Fruit fly (Drosophila melanogaster): ENCODE data around the gene jdp.

The jdp gene

DNA sequence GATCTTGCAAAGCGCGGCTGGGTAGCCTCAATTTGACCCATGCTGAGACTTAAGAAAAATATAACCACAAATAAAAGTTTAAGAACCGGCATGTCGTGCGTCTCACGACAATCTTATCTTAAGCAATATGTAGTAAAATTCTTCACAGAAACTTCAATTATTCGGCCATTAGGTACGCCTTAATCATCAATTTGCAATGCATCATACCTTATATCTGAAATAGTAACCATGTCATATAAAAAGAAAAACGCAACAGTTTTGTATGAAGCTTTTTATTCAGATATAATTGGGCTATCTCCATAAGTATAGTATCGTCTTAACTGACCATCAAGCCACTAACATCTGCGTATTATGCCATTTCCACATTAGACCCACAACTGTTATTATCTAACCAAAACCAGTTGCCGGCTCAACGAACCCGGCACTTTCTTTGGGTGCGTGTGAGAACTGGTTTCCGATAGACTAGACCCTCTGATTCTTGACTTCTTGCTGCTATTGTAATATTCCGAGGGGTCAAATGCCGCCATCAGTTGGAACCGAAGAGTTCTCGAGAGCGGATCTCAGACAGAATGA, 12.5 kb downstream of the jdp start, which contains the start of the genes CG31524 and CG9698:
TSS of gene CG31524 (minus strand) at position 101 of the 573 bp plus-strand sequence.
TSS of gene CG9698 (plus strand) at position 523 of the 573 bp plus-strand sequence.
- TF ChIP-seq insv (optimal IDR thresholded peaks at IDR 0.05): no peak
- TF ChIP-seq psq (optimal IDR thresholded peaks at IDR 0.05): no peak
- TF ChIP-seq ttk (optimal IDR thresholded peaks at IDR 0.05): no peak
- no peak for TF ChIP-seq Myc (optimal IDR thresholded peaks at IDR 0.05)
- TF ChIP-seq h (optimal IDR thresholded peaks at IDR 0.05): no peak
- no peak for TF ChIP-seq Sin3A (optimal IDR thresholded peaks at IDR 0.05)

DNA sequence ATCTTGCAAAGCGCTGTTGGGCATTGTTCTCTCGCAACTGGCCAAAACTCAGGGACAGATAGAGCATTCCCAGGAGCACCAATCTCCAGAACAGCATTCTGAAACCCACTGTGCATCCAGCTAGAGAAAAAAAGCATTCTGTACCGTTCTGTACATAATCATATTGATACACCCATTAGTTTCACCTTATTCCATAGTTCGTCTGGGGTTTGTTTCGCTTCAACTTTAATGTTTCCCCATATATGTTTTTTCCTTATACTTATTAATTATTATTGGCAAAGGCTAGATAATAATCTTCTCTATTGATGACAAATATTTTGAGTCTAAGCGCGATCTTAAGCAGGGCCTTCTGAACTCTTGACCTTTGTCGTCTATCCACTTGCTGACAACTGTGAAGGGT, 14.7 kb downstream of the jdp start, which contains the start of gene PH4alphaNE2:
TSS of gene PH4alphaNE2 (minus strand) at position 101 of the 400 bp plus-strand sequence.
- no peak for TF ChIP-seq Sin3A (optimal IDR thresholded peaks at IDR 0.05)
- TF ChIP-seq Myc (optimal IDR thresholded peaks at IDR 0.05): no peak
- TF ChIP-seq ttk (optimal IDR thresholded peaks at IDR 0.05): no peak
- TF ChIP-seq insv (optimal IDR thresholded peaks at IDR 0.05): no peak
- no peak for TF ChIP-seq h (optimal IDR thresholded peaks at IDR 0.05)

DNA sequence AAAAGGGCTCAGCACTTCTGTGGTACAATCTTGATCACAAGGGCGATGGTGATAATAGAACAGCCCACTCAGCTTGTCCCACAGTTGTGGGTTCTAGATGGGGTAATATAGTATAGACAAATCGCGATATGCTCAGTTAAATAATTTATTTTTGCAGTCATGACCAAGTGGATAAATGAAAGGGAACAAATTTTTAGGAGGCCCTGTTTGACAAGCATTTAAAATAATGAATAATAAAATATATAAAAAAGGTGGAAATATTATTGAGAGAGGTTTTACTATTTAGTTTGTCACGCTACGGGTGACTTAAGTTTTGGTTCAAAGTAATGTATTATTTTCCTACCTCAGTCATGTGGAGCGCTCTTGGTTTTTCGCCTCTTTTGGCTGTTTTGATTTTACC, 19.1 kb downstream of the jdp start, which contains the start of gene CG34041:
TSS of gene CG34041 (plus strand) at position 301 of the 400 bp plus-strand sequence.
- no peak for TF ChIP-seq ttk (optimal IDR thresholded peaks at IDR 0.05)
- TF ChIP-seq h (optimal IDR thresholded peaks at IDR 0.05): no peak
- no peak for TF ChIP-seq psq (optimal IDR thresholded peaks at IDR 0.05)
- TF ChIP-seq Sin3A (optimal IDR thresholded peaks at IDR 0.05): no peak
- no peak for TF ChIP-seq insv (optimal IDR thresholded peaks at IDR 0.05)
- TF ChIP-seq Myc (optimal IDR thresholded peaks at IDR 0.05): no peak

DNA sequence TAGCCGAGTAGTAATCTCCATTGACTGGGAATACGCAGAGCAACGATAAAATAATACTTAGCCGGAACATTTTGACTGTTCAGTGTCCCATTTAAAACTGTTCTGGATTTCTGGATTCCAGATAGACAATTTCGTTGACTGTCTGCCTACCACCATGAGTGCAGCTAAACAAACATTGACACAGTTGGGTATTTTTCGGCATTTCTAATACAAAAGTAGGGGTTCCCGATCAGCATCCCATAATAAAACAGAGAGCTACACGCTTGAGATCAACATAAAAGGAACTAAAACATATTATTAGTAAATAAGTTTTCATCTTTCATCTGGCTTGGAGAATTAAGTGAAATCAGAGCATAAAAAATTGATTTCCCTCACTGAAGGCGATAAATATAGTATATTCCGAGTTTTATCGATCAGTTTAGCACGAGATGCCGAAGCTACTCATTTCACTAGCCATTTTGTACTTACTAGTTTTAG, 21.2 kb downstream of the jdp start, which contains the start of the genes PH4alphaSG1 and CG15539:
TSS of gene PH4alphaSG1 (minus strand) at position 101 of the 477 bp plus-strand sequence.
TSS of gene CG15539 (plus strand) at position 427 of the 477 bp plus-strand sequence.
- TF ChIP-seq ttk (optimal IDR thresholded peaks at IDR 0.05) (no peak), h (optimal IDR thresholded peaks at IDR 0.05) (no peak), Myc (optimal IDR thresholded peaks at IDR 0.05) (no peak), insv (optimal IDR thresholded peaks at IDR 0.05) (no peak), Sin3A (optimal IDR thresholded peaks at IDR 0.05) (no peak), psq (optimal IDR thresholded peaks at IDR 0.05) (no peak)

DNA sequence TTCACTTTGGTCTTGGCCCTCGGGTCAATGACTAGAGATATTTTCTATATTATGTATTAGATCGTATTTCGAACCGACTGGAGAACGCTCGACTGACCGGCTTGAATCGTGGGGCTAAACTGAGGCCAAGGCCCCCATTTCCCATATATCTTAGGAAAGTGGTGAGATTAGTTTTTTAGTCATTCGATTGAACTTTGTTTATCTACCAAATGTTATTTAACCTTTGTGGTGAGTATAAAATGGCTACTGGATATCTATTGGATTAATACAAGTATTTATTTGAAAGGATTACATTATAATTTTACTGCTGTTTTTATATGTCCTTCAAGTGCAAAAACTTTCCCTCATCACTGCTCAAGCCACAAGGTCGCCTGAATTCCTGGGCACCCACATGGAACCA, 23.4 kb downstream of the jdp start, which contains the start of gene CG31371:
TSS of gene CG31371 (minus strand) at position 101 of the 400 bp plus-strand sequence.
- no peak for TF ChIP-seq insv (optimal IDR thresholded peaks at IDR 0.05)
- no peak for TF ChIP-seq Myc (optimal IDR thresholded peaks at IDR 0.05)
- no peak for TF ChIP-seq Sin3A (optimal IDR thresholded peaks at IDR 0.05)
- no peak for TF ChIP-seq psq (optimal IDR thresholded peaks at IDR 0.05)
- TF ChIP-seq ttk (optimal IDR thresholded peaks at IDR 0.05): no peak
- no peak for TF ChIP-seq h (optimal IDR thresholded peaks at IDR 0.05)

DNA sequence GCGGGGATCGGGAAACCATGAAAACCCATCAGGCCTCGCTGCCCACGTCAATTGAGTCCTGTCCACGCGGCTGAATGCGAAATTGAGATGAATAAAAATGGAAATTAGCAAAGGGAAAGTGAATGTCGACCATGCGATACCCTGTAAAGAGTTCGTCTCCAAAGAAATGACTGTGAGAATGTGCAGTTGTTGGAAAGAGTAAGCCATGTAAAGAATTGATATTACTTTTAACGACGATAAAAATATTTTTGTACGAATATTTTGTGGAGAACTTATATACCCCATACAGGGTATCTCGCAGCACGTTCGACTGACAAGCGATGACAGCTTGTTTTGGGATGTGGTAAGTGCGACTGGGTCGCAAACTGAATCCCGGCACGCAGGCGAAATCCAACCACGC, 25.7 kb downstream of the jdp start:
- no peak for TF ChIP-seq Myc (optimal IDR thresholded peaks at IDR 0.05)

DNA sequence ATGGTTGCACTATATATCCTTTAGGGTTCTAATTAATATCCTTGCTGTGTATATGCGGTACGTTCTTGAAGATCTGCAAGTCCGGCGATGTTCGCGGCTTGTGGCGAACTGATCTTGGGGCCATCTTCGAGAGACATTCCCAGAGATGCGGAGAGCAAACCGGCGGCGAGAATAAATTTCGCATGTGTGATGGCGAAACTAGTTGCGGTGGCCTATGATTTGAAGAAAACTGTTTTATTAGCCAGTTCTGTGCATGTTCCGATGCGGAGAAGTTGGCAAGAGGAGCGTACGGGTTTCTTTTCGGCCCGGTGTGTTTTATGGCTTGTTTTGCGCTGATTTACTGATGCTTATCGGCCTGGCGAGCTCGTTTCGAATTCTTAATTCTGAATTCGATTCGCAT, 26.6 kb downstream of the jdp start, which contains the start of gene PH4alphaNE1:
TSS of gene PH4alphaNE1 (minus strand) at position 101 of the 400 bp plus-strand sequence.
- no peak for TF ChIP-seq Myc (optimal IDR thresholded peaks at IDR 0.05)
- TF ChIP-seq psq (optimal IDR thresholded peaks at IDR 0.05): no peak
- TF ChIP-seq h (optimal IDR thresholded peaks at IDR 0.05): no peak
- TF ChIP-seq ttk (optimal IDR thresholded peaks at IDR 0.05): no peak
- no peak for TF ChIP-seq Sin3A (optimal IDR thresholded peaks at IDR 0.05)
- no peak for TF ChIP-seq insv (optimal IDR thresholded peaks at IDR 0.05)

DNA sequence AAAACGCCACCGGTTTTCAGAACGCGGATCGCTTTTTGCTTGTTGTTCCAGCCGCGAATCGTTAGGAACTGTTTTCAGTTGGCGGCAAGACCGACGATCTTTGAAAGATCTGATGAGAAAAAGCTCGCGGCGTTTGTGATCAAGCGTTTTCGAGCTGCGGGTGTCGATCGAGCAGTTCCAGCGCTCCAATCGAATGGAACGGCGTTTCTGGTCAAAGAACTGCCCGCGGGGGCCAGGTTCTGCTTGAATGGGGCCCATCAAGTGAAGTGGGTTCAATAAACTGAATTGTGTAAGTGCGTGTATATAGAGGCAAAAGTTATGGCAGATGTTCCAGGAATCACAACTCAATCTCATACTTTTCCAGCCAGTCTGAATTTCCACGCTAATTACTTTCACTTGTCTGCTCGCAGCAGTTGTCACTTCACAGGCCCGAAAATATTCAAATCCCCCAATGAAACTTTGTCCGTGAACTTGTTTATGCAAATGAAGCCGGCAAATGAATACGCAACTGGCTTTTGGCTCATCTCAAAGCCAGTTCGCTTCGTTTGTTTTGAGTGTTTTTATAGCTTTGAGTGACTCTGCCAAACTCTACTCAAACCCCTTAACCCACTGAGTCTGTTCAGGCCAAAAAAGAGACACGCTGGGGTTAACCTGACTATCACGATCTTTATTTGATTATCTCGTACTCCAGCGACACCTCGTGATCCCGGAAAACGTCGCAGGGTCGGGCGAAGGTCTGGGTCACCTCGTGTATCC, 30.6 kb downstream of the jdp start, which contains the start of gene PH4alphaMP:
TSS of gene PH4alphaMP (minus strand) at position 51 of the 756 bp plus-strand sequence.
- TF ChIP-seq insv (optimal IDR thresholded peaks at IDR 0.05) (no peak), h (optimal IDR thresholded peaks at IDR 0.05) (no peak)

DNA sequence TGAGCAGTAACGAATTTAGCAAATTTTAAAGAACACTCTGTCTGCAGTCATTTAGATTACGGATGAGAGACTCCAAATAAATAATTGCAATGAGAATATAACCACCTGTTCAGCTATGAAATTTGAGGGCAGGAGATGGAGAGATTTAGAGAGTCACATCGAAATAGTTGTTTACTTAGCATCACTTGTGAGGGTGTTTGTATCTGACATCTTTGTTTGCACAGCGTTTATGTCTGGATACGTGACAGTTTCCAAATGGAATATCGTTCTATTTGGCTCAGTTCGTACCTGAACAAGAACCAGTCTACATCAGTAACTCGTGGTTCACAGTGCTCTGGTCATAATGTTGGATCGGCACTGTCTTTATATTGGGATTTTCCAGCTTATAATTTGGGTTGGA, 37.0 kb downstream of the jdp start, which contains the start of gene PH4alphaSG2:
TSS of gene PH4alphaSG2 (plus strand) at position 278 of the 400 bp plus-strand sequence.
- no peak for TF ChIP-seq insv (optimal IDR thresholded peaks at IDR 0.05)
- TF ChIP-seq h (optimal IDR thresholded peaks at IDR 0.05): no peak
- no peak for TF ChIP-seq psq (optimal IDR thresholded peaks at IDR 0.05)
- TF ChIP-seq Sin3A (optimal IDR thresholded peaks at IDR 0.05): no peak
- TF ChIP-seq Myc (optimal IDR thresholded peaks at IDR 0.05): no peak
- no peak for TF ChIP-seq ttk (optimal IDR thresholded peaks at IDR 0.05)

DNA sequence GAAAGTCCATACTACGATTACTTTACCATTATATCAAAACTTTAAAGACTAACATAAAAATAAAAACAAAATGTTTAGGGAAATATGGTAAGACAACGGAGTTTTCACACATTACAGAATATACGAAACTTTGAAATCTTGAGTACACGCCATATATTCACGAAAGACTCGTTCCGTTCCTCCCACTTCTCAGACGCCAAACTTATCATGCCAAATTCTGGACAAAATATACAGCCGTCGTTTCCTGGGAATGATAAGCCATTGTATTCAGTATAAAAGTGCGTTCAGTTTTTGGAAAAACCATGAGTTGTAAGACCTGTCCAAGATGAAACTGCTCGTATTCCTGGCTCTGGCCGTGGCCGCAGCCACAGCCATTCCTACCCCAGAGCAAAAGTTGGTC, 38.2 kb downstream of the jdp start, which contains the start of gene Jon99Fi:
TSS of gene Jon99Fi (plus strand) at position 301 of the 400 bp plus-strand sequence.
- TF ChIP-seq Sin3A (optimal IDR thresholded peaks at IDR 0.05) (no peak), ttk (optimal IDR thresholded peaks at IDR 0.05) (no peak), h (optimal IDR thresholded peaks at IDR 0.05) (no peak), Myc (optimal IDR thresholded peaks at IDR 0.05) (no peak), insv (optimal IDR thresholded peaks at IDR 0.05) (no peak), psq (optimal IDR thresholded peaks at IDR 0.05) (no peak)

DNA sequence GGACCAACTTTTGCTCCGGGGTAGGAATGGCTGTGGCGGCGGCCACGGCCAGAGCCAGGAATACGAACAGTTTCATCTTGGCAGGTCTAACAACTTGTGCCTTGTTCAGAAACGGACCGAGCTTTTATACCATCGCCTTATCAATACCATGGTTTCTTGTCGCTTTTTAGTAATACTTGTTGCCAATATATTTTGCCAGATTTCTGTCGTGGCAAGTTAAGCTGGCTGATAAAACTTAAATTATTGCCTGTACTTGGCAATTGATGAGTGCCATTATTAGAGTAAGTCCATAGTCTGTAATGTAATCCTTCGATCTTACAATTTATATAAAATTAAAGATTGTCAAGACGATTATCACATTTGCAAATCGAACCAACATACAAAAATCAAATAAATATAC, 39.0 kb downstream of the jdp start, which contains the start of gene Jon99Fii:
TSS of gene Jon99Fii (minus strand) at position 101 of the 400 bp plus-strand sequence.
- TF ChIP-seq Sin3A (optimal IDR thresholded peaks at IDR 0.05) (no peak), h (optimal IDR thresholded peaks at IDR 0.05) (no peak), insv (optimal IDR thresholded peaks at IDR 0.05) (no peak), ttk (optimal IDR thresholded peaks at IDR 0.05) (no peak), Myc (optimal IDR thresholded peaks at IDR 0.05) (no peak), psq (optimal IDR thresholded peaks at IDR 0.05) (no peak)

DNA sequence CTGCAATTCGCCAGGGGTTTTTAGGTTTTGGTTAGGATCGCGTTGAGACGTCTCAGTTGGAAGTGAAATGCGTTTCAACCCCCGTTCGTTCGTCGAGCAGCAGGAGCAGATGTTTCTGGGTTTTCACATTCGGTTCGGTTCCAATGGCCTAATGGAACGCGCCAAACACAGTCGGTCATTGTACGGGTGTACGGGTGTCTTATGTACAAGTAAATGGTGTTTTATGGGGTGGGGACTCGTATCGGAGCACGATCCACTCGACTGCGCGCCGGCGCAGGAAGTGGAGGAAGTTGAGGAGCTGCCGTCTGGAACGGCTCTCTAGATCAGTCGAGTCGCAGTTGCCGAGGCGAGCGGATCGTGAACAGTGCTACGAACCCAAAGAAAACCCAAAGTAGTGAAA, 50.5 kb downstream of the jdp start, which contains the start of gene spdo:
TSS of gene spdo (plus strand) at position 318 of the 400 bp plus-strand sequence.
- TF ChIP-seq Myc (optimal IDR thresholded peaks at IDR 0.05): no peak
- TF ChIP-seq Sin3A (optimal IDR thresholded peaks at IDR 0.05): no peak
- TF ChIP-seq ttk (optimal IDR thresholded peaks at IDR 0.05): no peak
- no peak for TF ChIP-seq h (optimal IDR thresholded peaks at IDR 0.05)
- TF ChIP-seq insv (optimal IDR thresholded peaks at IDR 0.05): no peak
- TF ChIP-seq psq (optimal IDR thresholded peaks at IDR 0.05): no peak
